Worm (Caenorhabditis elegans): ENCODE results near the gene fbxa-39.

fbxa-39 gene

ce11 chrIII:2251348-2251747 is 21.5 kb upstream of the fbxa-39 start, which contains the start of gene fbxa-7:
TSS of gene fbxa-7 (minus strand) at chrIII:2251448.
- no peak for TF ChIP-seq egl-27 (tag; optimal IDR thresholded peaks at IDR 0.05)
- no peak for TF ChIP-seq ama-1 (optimal IDR thresholded peaks at IDR 0.05)
- TF ChIP-seq tbx-2 (tag; optimal IDR thresholded peaks at IDR 0.05): no peak
- no peak for TF ChIP-seq aly-2 (tag; optimal IDR thresholded peaks at IDR 0.05)
- no peak for TF ChIP-seq ztf-11 (tag; optimal IDR thresholded peaks at IDR 0.05)
- no peak for TF ChIP-seq zag-1 (tag; optimal IDR thresholded peaks at IDR 0.05)
- TF ChIP-seq eor-1 (tag; optimal IDR thresholded peaks at IDR 0.05): no peak
- no peak for TF ChIP-seq fkh-10 (GFP tag; optimal IDR thresholded peaks at IDR 0.05)
- no peak for TF ChIP-seq ZK546.5 (tag; optimal IDR thresholded peaks at IDR 0.05)
- no peak for TF ChIP-seq snpc-4 (tag; optimal IDR thresholded peaks at IDR 0.05)
- no peak for TF ChIP-seq unc-62 (GFP tag; optimal IDR thresholded peaks at IDR 0.05)
- no peak for TF ChIP-seq ceh-82 (tag; optimal IDR thresholded peaks at IDR 0.05)
- no peak for TF ChIP-seq R02D3.7 (tag; optimal IDR thresholded peaks at IDR 0.05)

- peak; percentile 35 for TF ChIP-seq pqm-1 (tag; optimal IDR thresholded peaks at IDR 0.05)
- no peak for TF ChIP-seq lsy-12 (tag; optimal IDR thresholded peaks at IDR 0.05)
- TF ChIP-seq ceh-9 (tag; optimal IDR thresholded peaks at IDR 0.05): no peak
- peak; percentile 69 for TF ChIP-seq elt-2 (tag; optimal IDR thresholded peaks at IDR 0.05)
Measured at ce11 chrIII:2253027-2253499, 19.8 kb upstream of the fbxa-39 start, which contains the start of gene fbxa-73. TSS of gene fbxa-73 (plus strand) at chrIII:2253449.

DNA sequence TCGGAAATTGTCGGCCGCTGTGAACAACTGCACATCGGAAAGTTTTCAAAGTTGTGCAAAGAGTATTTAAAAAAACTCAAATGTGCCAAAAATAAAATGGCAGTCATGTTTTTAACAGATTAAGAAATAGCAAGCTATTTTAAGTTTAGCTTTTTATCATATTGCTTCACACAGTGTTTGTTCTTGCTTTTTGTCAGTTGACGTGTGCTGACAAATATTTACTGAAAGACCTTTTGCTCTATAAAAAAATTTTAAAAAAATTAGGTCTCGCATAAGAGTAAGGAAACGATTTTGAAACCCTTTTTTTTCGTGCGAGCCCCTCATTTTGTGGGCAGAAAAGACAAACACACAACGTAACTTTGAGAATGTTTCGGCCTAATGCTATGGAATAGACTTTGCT is 17.3 kb upstream of the fbxa-39 start, which contains the start of gene fbxa-71:
fbxa-71 (plus strand) TSS at position 301 of the 400 bp plus-strand sequence.
- TF ChIP-seq mml-1 (tag; optimal IDR thresholded peaks at IDR 0.05): no peak
- TF ChIP-seq pha-4 (tag; optimal IDR thresholded peaks at IDR 0.05): no peak
- TF ChIP-seq ZK546.5 (tag; optimal IDR thresholded peaks at IDR 0.05): no peak
- TF ChIP-seq fkh-10 (GFP tag; optimal IDR thresholded peaks at IDR 0.05): no peak
- TF ChIP-seq fos-1 (tag; optimal IDR thresholded peaks at IDR 0.05): no peak
- no peak for TF ChIP-seq nhr-11 (tag; optimal IDR thresholded peaks at IDR 0.05)
- TF ChIP-seq mdl-1 (tag; optimal IDR thresholded peaks at IDR 0.05): no peak
- TF ChIP-seq nhr-23 (tag; optimal IDR thresholded peaks at IDR 0.05): no peak
- TF ChIP-seq nhr-76 (tag; optimal IDR thresholded peaks at IDR 0.05): no peak
- TF ChIP-seq pqm-1 (tag; optimal IDR thresholded peaks at IDR 0.05): no peak
- TF ChIP-seq ceh-28 (tag; optimal IDR thresholded peaks at IDR 0.05): no peak
- no peak for TF ChIP-seq nhr-25 (tag; optimal IDR thresholded peaks at IDR 0.05)
- TF ChIP-seq ceh-82 (tag; optimal IDR thresholded peaks at IDR 0.05): no peak

DNA sequence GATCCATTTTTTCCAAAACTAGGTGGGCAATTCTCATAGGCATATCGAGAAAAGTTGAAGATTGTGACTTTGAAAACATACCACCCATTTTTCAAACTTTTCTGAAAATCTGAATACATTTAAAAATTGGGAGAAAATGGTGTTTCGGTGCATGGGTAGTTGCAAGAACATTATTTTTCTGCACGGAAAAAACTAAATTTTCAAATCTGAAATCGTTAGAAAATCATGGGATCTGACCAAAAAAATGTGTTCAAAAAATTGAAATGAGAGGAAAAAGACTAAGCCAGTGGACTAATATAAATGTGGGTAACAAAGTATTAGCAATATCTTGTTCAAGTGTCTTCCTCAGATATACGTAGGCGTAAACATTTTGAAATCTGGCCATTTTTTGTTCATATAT is 14.0 kb upstream of the fbxa-39 start, which contains the start of gene fbxa-43:
fbxa-43 (minus strand) TSS at position 101 of the 400 bp plus-strand sequence.
- TF ChIP-seq fkh-10 (GFP tag; optimal IDR thresholded peaks at IDR 0.05) (no peak), elt-1 (tag; optimal IDR thresholded peaks at IDR 0.05) (no peak), nhr-11 (tag; optimal IDR thresholded peaks at IDR 0.05) (no peak), nhr-237 (tag; optimal IDR thresholded peaks at IDR 0.05) (no peak), lin-15B (tag; optimal IDR thresholded peaks at IDR 0.05) (no peak), egl-27 (tag; optimal IDR thresholded peaks at IDR 0.05) (no peak), elt-3 (tag; optimal IDR thresholded peaks at IDR 0.05) (no peak), ceh-9 (tag; optimal IDR thresholded peaks at IDR 0.05) (no peak), nhr-12 (tag; optimal IDR thresholded peaks at IDR 0.05) (no peak), nhr-43 (tag; optimal IDR thresholded peaks at IDR 0.05; ENCODE audit: poor library complexity, severe bottlenecking) (no peak), pqm-1 (tag; optimal IDR thresholded peaks at IDR 0.05) (no peak), nhr-67 (tag; optimal IDR thresholded peaks at IDR 0.05) (no peak), daf-12 (tag; optimal IDR thresholded peaks at IDR 0.05) (no peak), aly-2 (tag; optimal IDR thresholded peaks at IDR 0.05) (no peak)

- TF ChIP-seq jun-1 (tag; optimal IDR thresholded peaks at IDR 0.05) (no peak), skn-1 (tag; optimal IDR thresholded peaks at IDR 0.05) (no peak), nhr-28 (tag; optimal IDR thresholded peaks at IDR 0.05) (no peak), lin-15B (tag; optimal IDR thresholded peaks at IDR 0.05) (no peak), tbx-2 (tag; optimal IDR thresholded peaks at IDR 0.05) (no peak), R02D3.7 (tag; optimal IDR thresholded peaks at IDR 0.05) (no peak), daf-12 (tag; optimal IDR thresholded peaks at IDR 0.05) (no peak), aly-2 (tag; optimal IDR thresholded peaks at IDR 0.05) (no peak), pha-4 (tag; optimal IDR thresholded peaks at IDR 0.05) (no peak), unc-39 (tag; optimal IDR thresholded peaks at IDR 0.05) (no peak), ztf-11 (tag; optimal IDR thresholded peaks at IDR 0.05) (no peak), zag-1 (tag; optimal IDR thresholded peaks at IDR 0.05) (no peak), nhr-12 (tag; optimal IDR thresholded peaks at IDR 0.05) (no peak), nhr-43 (tag; optimal IDR thresholded peaks at IDR 0.05; ENCODE audit: poor library complexity, severe bottlenecking) (no peak), egl-5 (tag; optimal IDR thresholded peaks at IDR 0.05) (no peak), lsy-12 (tag; optimal IDR thresholded peaks at IDR 0.05) (no peak)
Measured at ce11 chrIII:2259329-2259728, 13.5 kb upstream of the fbxa-39 start.
